Fruit fly (Drosophila melanogaster): ENCODE results near the gene CCHa2.

DNA sequence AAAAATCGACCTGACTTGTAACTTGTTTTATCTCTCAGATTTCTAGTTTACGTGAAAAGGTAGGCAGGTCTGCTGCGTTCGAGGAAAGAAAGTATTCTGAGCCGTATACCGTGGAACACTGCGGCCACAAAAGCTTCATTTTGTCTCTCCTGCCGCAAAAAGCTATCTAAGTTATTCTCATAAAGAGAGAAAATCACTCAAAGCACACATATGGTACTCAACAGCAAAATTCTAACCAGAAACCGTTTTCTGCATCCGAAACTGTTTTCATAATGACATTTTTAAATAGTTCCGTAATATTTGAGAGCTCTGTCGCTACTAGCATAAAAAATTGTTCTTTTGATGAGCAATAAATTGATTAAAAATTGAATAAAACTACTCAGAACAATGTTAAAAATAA, 15.3 kb downstream of the CCHa2 start, which contains the start of the genes CG9813 and CG8870:
- TF ChIP-seq CG11617 (GFP tag; optimal IDR thresholded peaks at IDR 0.05) (no peak), CG33017 (tag; optimal IDR thresholded peaks at IDR 0.05) (no peak), Mnt (GFP tag; optimal IDR thresholded peaks at IDR 0.05) (no peak), Hr96 (GFP tag; optimal IDR thresholded peaks at IDR 0.05) (no peak)

All from whole organism, adult.